Fruit fly (Drosophila melanogaster): Measurements from ENCODE around the gene ValRS-m.

Gene ValRS-m

dm6 chr3L:8996173-8996767, 31.7 kb upstream of the ValRS-m start (continued):
- peak; percentile 73 for TF ChIP-seq CG1603 (tag; optimal IDR thresholded peaks at IDR 0.05)
- peak; percentile 71 for TF ChIP-seq fd96Cb (tag; optimal IDR thresholded peaks at IDR 0.05)
- TF ChIP-seq ro (GFP tag; IDR thresholded peaks at IDR 0.05) = no peak
- TF ChIP-seq CG4282 (GFP tag; optimal IDR thresholded peaks at IDR 0.05) = no peak
- peak; percentile 32 for TF ChIP-seq Dek (tag; optimal IDR thresholded peaks at IDR 0.05)
- TF ChIP-seq Dip3 (GFP tag; optimal IDR thresholded peaks at IDR 0.05) = peak; percentile 61
- TF ChIP-seq CG12104 (GFP tag; optimal IDR thresholded peaks at IDR 0.05) = peak; percentile 25
- TF ChIP-seq CG2202 (tag; optimal IDR thresholded peaks at IDR 0.05) = peak; percentile 10
- TF ChIP-seq lilli (GFP tag; optimal IDR thresholded peaks at IDR 0.05) = peak; percentile 68
- TF ChIP-seq CG5953 (GFP tag; IDR thresholded peaks at IDR 0.05) = peak; percentile 27; the same call in 1 of the 2 replicates
- TF ChIP-seq CG4360 (GFP tag; IDR thresholded peaks at IDR 0.05) = no peak
- TF ChIP-seq Xbp1 (GFP tag; optimal IDR thresholded peaks at IDR 0.05) = peak; percentile 70
- TF ChIP-seq pnt (GFP tag; optimal IDR thresholded peaks at IDR 0.05) = peak; percentile 24
- peak; percentile 64 for TF ChIP-seq Rx (GFP tag; IDR thresholded peaks at IDR 0.05)
- TF ChIP-seq CkIIα-i1 (GFP tag; IDR thresholded peaks at IDR 0.05) = no peak
- no peak for TF ChIP-seq CG42726 (GFP tag; IDR thresholded peaks at IDR 0.05; ENCODE audit: partially characterized antibody)
- TF ChIP-seq Hey (tag; optimal IDR thresholded peaks at IDR 0.05) = no peak
- peak; percentile 19 for TF ChIP-seq D19B (GFP tag; optimal IDR thresholded peaks at IDR 0.05)
- TF ChIP-seq croc (GFP tag; conservative IDR thresholded peaks at IDR 0.05) = peak; percentile 58
- TF ChIP-seq corto (GFP tag; optimal IDR thresholded peaks at IDR 0.05) = peak; percentile 44
- TF ChIP-seq CG6689 (GFP tag; IDR thresholded peaks at IDR 0.05) = peak; percentile 70
- TF ChIP-seq CG17328 (GFP tag; IDR thresholded peaks at IDR 0.05) = peak; percentile 82
- no peak for TF ChIP-seq CG4730 (GFP tag; IDR thresholded peaks at IDR 0.05)
- TF ChIP-seq CrebB (tag; optimal IDR thresholded peaks at IDR 0.05) = peak; percentile 12
- peak; percentile 26 for TF ChIP-seq CG12659 (GFP tag; optimal IDR thresholded peaks at IDR 0.05)
- peak; percentile 37 to 71 for TF ChIP-seq dpn (GFP tag; optimal IDR thresholded peaks at IDR 0.05)
- peak; percentile 72 for TF ChIP-seq Ssrp (tag; optimal IDR thresholded peaks at IDR 0.05)
- TF ChIP-seq tgo (GFP tag; IDR thresholded peaks at IDR 0.05) = peak; percentile 61; the same call in 2 of the 3 replicates
- TF ChIP-seq CG3726 (GFP tag; IDR thresholded peaks at IDR 0.05) = 0 out of 3 replicates have a peak, but pooled peaks have one; percentile 43
- no peak for TF ChIP-seq en (GFP tag; optimal IDR thresholded peaks at IDR 0.05)
- peak; percentile 65; the same call in 2 of the 3 replicates for TF ChIP-seq so (GFP tag; IDR thresholded peaks at IDR 0.05)
- no peak for TF ChIP-seq exex (tag; optimal IDR thresholded peaks at IDR 0.05)
- TF ChIP-seq CG32767 (GFP tag; IDR thresholded peaks at IDR 0.05) = peak; percentile 68; the same call in 1 of the 2 replicates
- TF ChIP-seq CG31388 (GFP tag; optimal IDR thresholded peaks at IDR 0.05) = peak; percentile 31
- TF ChIP-seq sens (GFP tag) = peak; percentile 93
- peak; percentile 20 for TF ChIP-seq Antp (GFP tag; optimal IDR thresholded peaks at IDR 0.05)
- TF ChIP-seq crp (GFP tag; optimal IDR thresholded peaks at IDR 0.05) = no peak
- TF ChIP-seq Chrac-16 (GFP tag; optimal IDR thresholded peaks at IDR 0.05) = peak; percentile 63
- peak; percentile 54; the same call in 2 of the 3 replicates for TF ChIP-seq dysf (GFP tag; IDR thresholded peaks at IDR 0.05)
- TF ChIP-seq CG10366 (GFP tag; IDR thresholded peaks at IDR 0.05) = peak; percentile 65
- TF ChIP-seq Lhr (GFP tag; optimal IDR thresholded peaks at IDR 0.05) = peak; percentile 0
- peak; percentile 24 for TF ChIP-seq CG6654 (GFP tag; optimal IDR thresholded peaks at IDR 0.05)
- TF ChIP-seq CG1233 (GFP tag; optimal IDR thresholded peaks at IDR 0.05) = peak; percentile 39
- TF ChIP-seq knrl (GFP tag; IDR thresholded peaks at IDR 0.05; ENCODE audit: partially characterized antibody) = no peak
- TF ChIP-seq Ptx1 (GFP tag; IDR thresholded peaks at IDR 0.05) = peak; percentile 69
- no peak for TF ChIP-seq Dll (GFP tag; IDR thresholded peaks at IDR 0.05; ENCODE audit: partially characterized antibody)
- TF ChIP-seq CG11093 (GFP tag; IDR thresholded peaks at IDR 0.05) = peak; percentile 68; the same call in 2 of the 3 replicates
- 0 out of 3 replicates have a peak, but pooled peaks have one; percentile 25 for TF ChIP-seq Optix (GFP tag; IDR thresholded peaks at IDR 0.05)
- peak; percentile 73 for TF ChIP-seq CG7839 (tag; optimal IDR thresholded peaks at IDR 0.05)
- peak; percentile 44; the same call in 2 of the 3 replicates for TF ChIP-seq B-H1 (GFP tag; IDR thresholded peaks at IDR 0.05)

Data from whole organism, embryonic.